Fruit fly (Drosophila melanogaster) whole organism, embryonic: ENCODE measurements around the gene Fatp1.

Source experiments
- Adf1 ChIP-seq: fragments of 200-800 bp; sonication (Bioruptor generic); IDR thresholded peaks from 2 replicates; pipeline ENCODE4 v1.3.6; 2022; ENCODE audit warnings: missing biosample characterization, missing genetic modification characterization
- Bgb ChIP-seq: fragments of 200-800 bp; sonication (Bioruptor generic); IDR thresholded peaks from 2 replicates; pipeline ENCODE4 v1.3.6; 2022; ENCODE audit warnings: missing biosample characterization, missing genetic modification characterization; ENCODE audit not compliant: partially characterized antibody
- CG12219 ChIP-seq: fragments of 200-800 bp; sonication (Bioruptor generic); optimal IDR thresholded peaks from 3 replicates; lab custom pipeline; 2018; ENCODE audit warnings: missing biosample characterization, mild to moderate bottlenecking, missing genetic modification characterization
- CG13424 ChIP-seq: fragments of 200-800 bp; sonication (Bioruptor generic); optimal IDR thresholded peaks from 2 replicates; lab custom pipeline; 2019; ENCODE audit warnings: missing biosample characterization, mild to moderate bottlenecking, missing genetic modification characterization, moderate library complexity
- CG13624 ChIP-seq: fragments of 200-800 bp; sonication (Bioruptor generic); optimal IDR thresholded peaks from 2 replicates; lab custom pipeline; 2016; ENCODE audit warnings: missing biosample characterization, missing genetic modification characterization
- CG15696 ChIP-seq: fragments of 200-800 bp; sonication (Bioruptor generic); optimal IDR thresholded peaks from 2 replicates; lab custom pipeline; 2019; ENCODE audit warnings: missing biosample characterization, mild to moderate bottlenecking, missing genetic modification characterization, moderate library complexity
- CG16779 ChIP-seq: fragments of 200-800 bp; sonication (Bioruptor generic); IDR thresholded peaks from 2 replicates; pipeline ENCODE4 v1.3.6; 2022; ENCODE audit warnings: missing biosample characterization, missing genetic modification characterization
- CG1792 ChIP-seq: fragments of 200-800 bp; sonication (Bioruptor generic); optimal IDR thresholded peaks from 2 replicates; lab custom pipeline; 2016; ENCODE audit warnings: missing biosample characterization, missing genetic modification characterization
- CG2875 ChIP-seq: fragments of 200-800 bp; sonication (Bioruptor generic); optimal IDR thresholded peaks from 2 replicates; lab custom pipeline; 2017; ENCODE audit warnings: missing biosample characterization, mild to moderate bottlenecking, missing genetic modification characterization, missing genetic modification reagents
- CG33557 ChIP-seq: fragments of 200-800 bp; sonication (Bioruptor generic); optimal IDR thresholded peaks from 2 replicates; lab custom pipeline; 2019; ENCODE audit warnings: missing biosample characterization, mild to moderate bottlenecking, missing genetic modification characterization, moderate library complexity
- CG4360 ChIP-seq: fragments of 200-800 bp; sonication (Bioruptor generic); IDR thresholded peaks from 2 replicates; pipeline ENCODE4 v1.3.6; 2022; ENCODE audit warnings: missing biosample characterization, missing genetic modification characterization
- CG5180 ChIP-seq: fragments of 200-800 bp; sonication (Bioruptor generic); optimal IDR thresholded peaks from 3 replicates; lab custom pipeline; 2017; ENCODE audit warnings: missing biosample characterization, missing genetic modification characterization, mild to moderate bottlenecking, moderate library complexity, missing genetic modification reagents
- CG6254 ChIP-seq: fragments of 200-800 bp; sonication (Bioruptor generic); optimal IDR thresholded peaks from 3 replicates; lab custom pipeline; 2017; ENCODE audit warnings: mild to moderate bottlenecking, missing biosample characterization, missing genetic modification reagents, missing genetic modification characterization
- CG6683 ChIP-seq: fragments of 200-800 bp; sonication (Bioruptor generic); optimal IDR thresholded peaks from 2 replicates; lab custom pipeline; 2017; ENCODE audit warnings: missing biosample characterization, mild to moderate bottlenecking, missing genetic modification characterization, missing genetic modification reagents
- CG6689 ChIP-seq: fragments of 200-800 bp; sonication (Bioruptor generic); IDR thresholded peaks from 2 replicates; pipeline ENCODE4 v1.3.6; 2022; ENCODE audit warnings: missing biosample characterization, missing genetic modification characterization
- CG6791 ChIP-seq: fragments of 200-800 bp; sonication (Bioruptor generic); IDR thresholded peaks from 3 replicates; pipeline ENCODE4 v1.3.6; 2022; ENCODE audit warnings: missing biosample characterization, missing genetic modification characterization; ENCODE audit not compliant: partially characterized antibody
- CG6813 ChIP-seq: fragments of 200-800 bp; sonication (Bioruptor generic); optimal IDR thresholded peaks from 2 replicates; lab custom pipeline; 2017; ENCODE audit warnings: missing biosample characterization, missing genetic modification characterization, mild to moderate bottlenecking, moderate library complexity, missing genetic modification reagents
- CG7271 ChIP-seq: fragments of 200-800 bp; sonication (Bioruptor generic); optimal IDR thresholded peaks from 2 replicates; lab custom pipeline; 2018; ENCODE audit warnings: missing biosample characterization, mild to moderate bottlenecking, missing genetic modification characterization, moderate library complexity
- CG9609 ChIP-seq: fragments of 200-800 bp; sonication (Bioruptor generic); optimal IDR thresholded peaks from 3 replicates; lab custom pipeline; 2016; ENCODE audit warnings: missing biosample characterization, missing genetic modification characterization
- D19B ChIP-seq: fragments of 200-800 bp; sonication (Bioruptor generic); optimal IDR thresholded peaks from 2 replicates; lab custom pipeline; 2017; ENCODE audit warnings: missing biosample characterization, mild to moderate bottlenecking, missing genetic modification characterization
- Hr78 ChIP-seq, 2 experiments: fragments of 200-800 bp in 1 of 2; fragments of >200 bp in 1 of 2; sonication (Bioruptor generic) in 1 of 2; optimal IDR thresholded peaks; 2 replicates each; lab custom pipeline; 2017 to 2019; ENCODE audit warnings: missing biosample characterization in 2 of 2, missing genetic modification characterization in 2 of 2, mild to moderate bottlenecking in 1 of 2, moderate library complexity in 1 of 2
- Kr ChIP-seq: fragments of 200-800 bp; sonication (Bioruptor generic); optimal IDR thresholded peaks from 2 replicates; lab custom pipeline; 2017; ENCODE audit warnings: missing biosample characterization, mild to moderate bottlenecking, missing genetic modification characterization
- Mes4 ChIP-seq: fragments of 200-800 bp; sonication (Bioruptor generic); optimal IDR thresholded peaks from 2 replicates; lab custom pipeline; 2016; ENCODE audit warnings: missing biosample characterization, missing genetic modification characterization
- Pdp1 ChIP-seq, 2 experiments: fragments of 200-800 bp; sonication (Bioruptor generic); optimal IDR thresholded peaks; 3 replicates each; lab custom pipeline; 2016; ENCODE audit warnings: missing biosample characterization in 2 of 2, missing genetic modification characterization in 2 of 2, mild to moderate bottlenecking in 1 of 2, moderate library complexity in 1 of 2
- Ptx1 ChIP-seq: fragments of 200-800 bp; sonication (Bioruptor generic); IDR thresholded peaks from 2 replicates; pipeline ENCODE4 v1.3.6; 2022; ENCODE audit warnings: missing biosample characterization, missing genetic modification characterization
- Side ChIP-seq: fragments of 200-800 bp; sonication (Bioruptor generic); optimal IDR thresholded peaks from 2 replicates; lab custom pipeline; 2016; ENCODE audit warnings: missing biosample characterization, missing genetic modification characterization
- Tbp ChIP-seq: fragments of >200 bp; optimal IDR thresholded peaks from 2 replicates; lab custom pipeline; 2018; ENCODE audit warnings: missing biosample characterization, missing genetic modification characterization
- ac ChIP-seq: fragments of 200-800 bp; sonication (Bioruptor generic); optimal IDR thresholded peaks from 3 replicates; lab custom pipeline; 2017; ENCODE audit warnings: missing biosample characterization, mild to moderate bottlenecking, missing genetic modification characterization
- ase ChIP-seq: fragments of 200-800 bp; sonication (Bioruptor generic); IDR thresholded peaks from 3 replicates; pipeline ENCODE4 v1.3.6; 2022; ENCODE audit warnings: missing biosample characterization, missing genetic modification characterization
- bsh ChIP-seq, 2 experiments: fragments of 200-800 bp; sonication (Bioruptor generic); optimal IDR thresholded peaks; 2 replicates each; lab custom pipeline; 2017 to 2018; ENCODE audit warnings: mild to moderate bottlenecking in 2 of 2, missing biosample characterization in 2 of 2, missing genetic modification characterization in 2 of 2, moderate library complexity in 1 of 2
- dmrt99B ChIP-seq: fragments of 200-800 bp; sonication (Bioruptor generic); optimal IDR thresholded peaks from 2 replicates; lab custom pipeline; 2018; ENCODE audit warnings: missing biosample characterization, mild to moderate bottlenecking, missing genetic modification characterization, moderate library complexity
- eve ChIP-seq, 2 experiments: fragments of >200 bp; optimal IDR thresholded peaks; 2 replicates each; lab custom pipeline; 2017; ENCODE audit warnings: missing biosample characterization in 2 of 2, missing genetic modification characterization in 2 of 2
- fd102C ChIP-seq: fragments of 200-800 bp; sonication (Bioruptor generic); optimal IDR thresholded peaks from 2 replicates; lab custom pipeline; 2018; ENCODE audit warnings: missing biosample characterization, mild to moderate bottlenecking, missing genetic modification characterization, moderate library complexity
- fu2 ChIP-seq: fragments of 200-800 bp; sonication (Bioruptor generic); optimal IDR thresholded peaks from 2 replicates; lab custom pipeline; 2016; ENCODE audit warnings: missing biosample characterization, missing genetic modification characterization
- gsb-n ChIP-seq: fragments of 200-800 bp; sonication (Bioruptor generic); optimal IDR thresholded peaks from 3 replicates; lab custom pipeline; 2018; ENCODE audit warnings: missing biosample characterization, mild to moderate bottlenecking, missing genetic modification characterization
- jumu ChIP-seq: fragments of 200-800 bp; sonication (Bioruptor generic); optimal IDR thresholded peaks from 3 replicates; lab custom pipeline; 2016; ENCODE audit warnings: missing biosample characterization, missing genetic modification characterization
- klu ChIP-seq: fragments of 200-800 bp; sonication (Bioruptor generic); IDR thresholded peaks from 2 replicates; pipeline ENCODE4 v1.3.6; 2022; ENCODE audit warnings: missing biosample characterization, missing genetic modification characterization
- nerfin-1 ChIP-seq: fragments of 200-800 bp; sonication (Bioruptor generic); optimal IDR thresholded peaks from 3 replicates; lab custom pipeline; 2019; ENCODE audit warnings: missing biosample characterization, mild to moderate bottlenecking, missing genetic modification characterization, moderate library complexity
- onecut ChIP-seq: fragments of 200-800 bp; sonication (Bioruptor generic); IDR thresholded peaks from 2 replicates; pipeline ENCODE4 v1.3.6; 2022; ENCODE audit warnings: missing biosample characterization, missing genetic modification characterization
- org-1 ChIP-seq: fragments of 200-800 bp; sonication (Bioruptor generic); optimal IDR thresholded peaks from 2 replicates; lab custom pipeline; 2017; ENCODE audit warnings: missing biosample characterization, missing genetic modification characterization
- pan ChIP-seq, 4 experiments: fragments of >200 bp in 3 of 4; fragments of 200-800 bp in 1 of 4; sonication (Bioruptor generic) in 1 of 4; optimal IDR thresholded peaks in 3 of 4; IDR thresholded peaks in 1 of 4; 2 replicates each; pipeline versions ENCODE4 v1.3.6 to Lab custom; 2017 to 2022; ENCODE audit warnings: missing biosample characterization in 2 of 4, missing genetic modification characterization in 2 of 4, mixed read lengths in 1 of 4
- peb ChIP-seq: fragments of 200-800 bp; sonication (Bioruptor generic); IDR thresholded peaks from 2 replicates; pipeline ENCODE4 v1.3.6; 2022; ENCODE audit warnings: missing biosample characterization, missing genetic modification characterization
- pfk ChIP-seq: fragments of 200-800 bp; sonication (Bioruptor generic); optimal IDR thresholded peaks from 2 replicates; lab custom pipeline; 2018; ENCODE audit warnings: missing biosample characterization, mild to moderate bottlenecking, missing genetic modification characterization, moderate library complexity
- pnt ChIP-seq: fragments of 200-800 bp; sonication (Bioruptor generic); optimal IDR thresholded peaks from 3 replicates; lab custom pipeline; 2016; ENCODE audit warnings: missing biosample characterization, missing genetic modification characterization
- sc ChIP-seq, 3 experiments: fragments of >200 bp in 2 of 3; fragments of 200-800 bp in 1 of 3; sonication (Bioruptor generic) in 1 of 3; optimal IDR thresholded peaks; 2 replicates in 2 of 3; 3 replicates in 1 of 3; lab custom pipeline; 2017; ENCODE audit warnings: mild to moderate bottlenecking in 1 of 3, missing biosample characterization in 1 of 3, missing genetic modification characterization in 1 of 3, missing genetic modification reagents in 1 of 3
- tap ChIP-seq: fragments of 200-800 bp; optimal IDR thresholded peaks from 3 replicates; lab custom pipeline; 2019; ENCODE audit warnings: missing biosample characterization, mild to moderate bottlenecking, missing genetic modification characterization, moderate library complexity
- tin ChIP-seq: fragments of 200-800 bp; sonication (Bioruptor generic); optimal IDR thresholded peaks from 3 replicates; lab custom pipeline; 2016; ENCODE audit warnings: missing biosample characterization, missing genetic modification characterization
- unpg ChIP-seq: fragments of 200-800 bp; sonication (Bioruptor generic); optimal IDR thresholded peaks from 3 replicates; lab custom pipeline; 2018; ENCODE audit warnings: missing biosample characterization, mild to moderate bottlenecking, missing genetic modification characterization, moderate library complexity
- vfl ChIP-seq: fragments of 200-800 bp; sonication (Bioruptor generic); optimal IDR thresholded peaks from 2 replicates; lab custom pipeline; 2016; ENCODE audit warnings: missing biosample characterization, missing genetic modification characterization

Fatp1 gene

dm6 chr2L:10504895-10505294, 12.1 kb downstream of the Fatp1 start:
- no peak for TF ChIP-seq dmrt99B (tag; lab: Kevin White, UChicago)
- peak; percentile 21 for TF ChIP-seq Side
- TF ChIP-seq fd102C (GFP tag; lab: Kevin White, UChicago), result peak; percentile 47
- TF ChIP-seq CG33557 (GFP tag; lab: Kevin White, UChicago), result peak; percentile 87
- no peak for TF ChIP-seq CG9609 (GFP tag; lab: Kevin White, UChicago)
- TF ChIP-seq CG6683 (GFP tag; lab: Kevin White, UChicago), result no peak
- TF ChIP-seq CG13624, result no peak
- no peak for TF ChIP-seq Ptx1
- peak; percentile 31 for TF ChIP-seq CG13424 (tag; lab: Kevin White, UChicago)
- peak; percentile 43 for TF ChIP-seq CG12219 (GFP tag; lab: Kevin White, UChicago)
- TF ChIP-seq klu (GFP tag; lab: Robert Waterston, UW), result no peak
- TF ChIP-seq ac (GFP tag; lab: Kevin White, UChicago), result peak; percentile 56
- TF ChIP-seq onecut (GFP tag; lab: Robert Waterston, UW), result peak; percentile 30; the same call in 1 of the 2 replicates
- TF ChIP-seq fu2 (GFP tag; lab: Kevin White, UChicago), result no peak
- no peak for TF ChIP-seq sc (optimal IDR thresholded peaks at IDR 0.05; lab: Kevin White, UChicago)
- TF ChIP-seq sc (GFP tag; optimal IDR thresholded peaks at IDR 0.05; lab: Kevin White, UChicago), result peak; percentile 44
- TF ChIP-seq eve (GFP tag; optimal IDR thresholded peaks at IDR 0.05; lab: Kevin White, UChicago), result no peak
- TF ChIP-seq ase (GFP tag; lab: Robert Waterston, UW), result no peak
- no peak for TF ChIP-seq tin (GFP tag; lab: Kevin White, UChicago)
- TF ChIP-seq Kr (GFP tag; lab: Kevin White, UChicago), result peak; percentile 72
- no peak for TF ChIP-seq D19B
- peak; percentile 24 for TF ChIP-seq pfk (GFP tag; lab: Kevin White, UChicago)
- TF ChIP-seq Adf1 (GFP tag; lab: Robert Waterston, UW), result no peak
- TF ChIP-seq CG6791 (GFP tag; lab: Robert Waterston, UW), result peak; percentile 31; the same call in 1 of the 3 replicates
- TF ChIP-seq CG6689, result no peak
- no peak for TF ChIP-seq org-1 (GFP tag; lab: Kevin White, UChicago)
- TF ChIP-seq peb (GFP tag; lab: Robert Waterston, UW), result peak; percentile 42; the same call in 1 of the 2 replicates
- TF ChIP-seq CG5180 (GFP tag; lab: Kevin White, UChicago), result peak; percentile 3
- TF ChIP-seq CG6813 (GFP tag; lab: Kevin White, UChicago), result peak; percentile 72
- TF ChIP-seq jumu (GFP tag; lab: Kevin White, UChicago), result no peak
- TF ChIP-seq Pdp1 (GFP tag; optimal IDR thresholded peaks at IDR 0.05; lab: Kevin White, UChicago), result peak in 1 of 2 experiments; percentile 56
- TF ChIP-seq nerfin-1 (tag; lab: Kevin White, UChicago), result peak; percentile 39
- peak; percentile 27 for TF ChIP-seq CG6254 (GFP tag; lab: Kevin White, UChicago)
- TF ChIP-seq CG1792 (GFP tag; lab: Kevin White, UChicago), result no peak
- no peak for TF ChIP-seq pan (optimal IDR thresholded peaks at IDR 0.05; lab: Kevin White, UChicago)
- TF ChIP-seq pan (GFP tag; optimal IDR thresholded peaks at IDR 0.05 in 1 of 2, IDR thresholded peaks at IDR 0.05 in 1 of 2), result no peak
- TF ChIP-seq CG7271 (tag; lab: Kevin White, UChicago), result no peak
- TF ChIP-seq pnt, result no peak
- peak; percentile 19 for TF ChIP-seq tap (tag; lab: Kevin White, UChicago)
- TF ChIP-seq vfl (GFP tag; lab: Kevin White, UChicago), result no peak
- TF ChIP-seq Mes4 (GFP tag; lab: Kevin White, UChicago), result no peak
- peak; percentile 43; the same call in 1 of the 2 replicates for TF ChIP-seq CG4360 (GFP tag; lab: Robert Waterston, UW)
- TF ChIP-seq CG15696 (tag; lab: Kevin White, UChicago), result peak; percentile 81
- no peak for TF ChIP-seq CG16779
- TF ChIP-seq bsh (GFP tag; optimal IDR thresholded peaks at IDR 0.05; lab: Kevin White, UChicago), result peak in 1 of 2 experiments; percentile 41
- TF ChIP-seq gsb-n (tag; lab: Kevin White, UChicago), result no peak
- peak; percentile 34 for TF ChIP-seq unpg (GFP tag; lab: Kevin White, UChicago)
- no peak for TF ChIP-seq Tbp (GFP tag; lab: Kevin White, UChicago)
- TF ChIP-seq Bgb (GFP tag; lab: Robert Waterston, UW), result no peak
- peak; percentile 22 for TF ChIP-seq CG2875
- no peak for TF ChIP-seq Hr78 (GFP tag; optimal IDR thresholded peaks at IDR 0.05; lab: Kevin White, UChicago)
